Worm (Caenorhabditis elegans) whole organism, mixed stage, embryonic: ENCODE measurements around the gene moma-1.

Experiments used
- M03D4.4 ChIP-seq: sonication (generic microtip); optimal IDR thresholded peaks from 2 replicates; lab custom pipeline; 2017; ENCODE audit warnings: mild to moderate bottlenecking, missing genetic modification characterization, missing compliant biosample characterization
- bed-3 ChIP-seq: fragments of 200-800 bp; sonication (Bioruptor generic); optimal IDR thresholded peaks from 3 replicates; lab custom pipeline; 2018; ENCODE audit warnings: mild to moderate bottlenecking, missing genetic modification characterization, moderate library complexity, missing compliant biosample characterization
- blmp-1 ChIP-seq: fragments of 150-350 bp; optimal IDR thresholded peaks from 2 replicates; lab custom pipeline; 2014; ENCODE audit warnings: missing biosample characterization, missing genetic modification characterization
- ceh-39 ChIP-seq: fragments of 150-350 bp; optimal IDR thresholded peaks from 2 replicates; lab custom pipeline; 2014; ENCODE audit warnings: missing biosample characterization, missing genetic modification characterization
- ceh-43 ChIP-seq: fragments of 200-800 bp; sonication (Bioruptor generic); optimal IDR thresholded peaks from 2 replicates; lab custom pipeline; 2018; ENCODE audit warnings: mild to moderate bottlenecking, missing genetic modification characterization, moderate library complexity, missing compliant biosample characterization
- ceh-83 ChIP-seq: fragments of 200-800 bp; sonication (Bioruptor generic); optimal IDR thresholded peaks from 2 replicates; lab custom pipeline; 2018; ENCODE audit warnings: mild to moderate bottlenecking, missing genetic modification characterization, missing compliant biosample characterization
- ces-1 ChIP-seq: fragments of 150-350 bp; optimal IDR thresholded peaks from 2 replicates; lab custom pipeline; 2014; ENCODE audit warnings: missing biosample characterization, missing genetic modification reagents, missing genetic modification characterization
- cnd-1 ChIP-seq: fragments of 200-800 bp; sonication (Bioruptor generic); optimal IDR thresholded peaks from 2 replicates; lab custom pipeline; 2018; ENCODE audit warnings: mild to moderate bottlenecking, missing genetic modification characterization, missing compliant biosample characterization
- drap-1 ChIP-seq: fragments of 200-800 bp; sonication (Bioruptor generic); optimal IDR thresholded peaks from 3 replicates; lab custom pipeline; 2018; ENCODE audit warnings: mild to moderate bottlenecking, missing genetic modification characterization, missing compliant biosample characterization
- elt-1 ChIP-seq: sonication (generic microtip); optimal IDR thresholded peaks from 2 replicates; lab custom pipeline; 2017; ENCODE audit warnings: missing genetic modification characterization, mild to moderate bottlenecking, missing compliant biosample characterization, antibody characterized with exemption, moderate library complexity, borderline replicate concordance; ENCODE audit not compliant: insufficient read depth
- elt-3 ChIP-seq: fragments of 150-350 bp; optimal IDR thresholded peaks from 2 replicates; lab custom pipeline; 2014; ENCODE audit warnings: missing biosample characterization, missing genetic modification characterization
- flh-1 ChIP-seq: fragments of 200-800 bp; sonication (Bioruptor generic); optimal IDR thresholded peaks from 2 replicates; lab custom pipeline; 2018; ENCODE audit warnings: mild to moderate bottlenecking, missing genetic modification characterization, moderate library complexity, missing compliant biosample characterization
- ham-2 ChIP-seq: fragments of 200-800 bp; sonication (Bioruptor generic); optimal IDR thresholded peaks from 2 replicates; lab custom pipeline; 2018; ENCODE audit warnings: mild to moderate bottlenecking, missing genetic modification characterization, missing compliant biosample characterization
- lin-13 ChIP-seq: fragments of 150-350 bp; optimal IDR thresholded peaks from 2 replicates; lab custom pipeline; 2014; ENCODE audit warnings: missing biosample characterization, missing genetic modification characterization
- lin-32 ChIP-seq: fragments of 200-800 bp; sonication (Bioruptor generic); optimal IDR thresholded peaks from 2 replicates; lab custom pipeline; 2018; ENCODE audit warnings: mild to moderate bottlenecking, missing genetic modification characterization, missing compliant biosample characterization
- lsy-2 ChIP-seq: fragments of 150-350 bp; optimal IDR thresholded peaks from 2 replicates; lab custom pipeline; 2014; ENCODE audit warnings: missing biosample characterization, missing genetic modification characterization
- mab-5 ChIP-seq: fragments of 150-350 bp; optimal IDR thresholded peaks from 2 replicates; lab custom pipeline; 2014; ENCODE audit warnings: missing biosample characterization, missing genetic modification characterization
- mls-2 ChIP-seq: sonication (generic microtip); optimal IDR thresholded peaks from 2 replicates; lab custom pipeline; 2016; ENCODE audit warnings: mild to moderate bottlenecking, missing genetic modification characterization, moderate library complexity, missing compliant biosample characterization
- nhr-12 ChIP-seq: fragments of 150-350 bp; optimal IDR thresholded peaks from 2 replicates; lab custom pipeline; 2014; ENCODE audit warnings: missing biosample characterization, missing genetic modification characterization
- nhr-2 ChIP-seq: fragments of 150-350 bp; optimal IDR thresholded peaks from 2 replicates; lab custom pipeline; 2014; ENCODE audit warnings: missing biosample characterization, missing genetic modification characterization
- nhr-237 ChIP-seq: fragments of 150-350 bp; optimal IDR thresholded peaks from 2 replicates; lab custom pipeline; 2014; ENCODE audit warnings: missing biosample characterization, missing genetic modification characterization
- nhr-76 ChIP-seq: sonication (generic microtip); optimal IDR thresholded peaks from 2 replicates; lab custom pipeline; 2017; ENCODE audit warnings: missing biosample characterization, missing genetic modification characterization
- pha-4 ChIP-seq: fragments of 150-350 bp; optimal IDR thresholded peaks from 2 replicates; lab custom pipeline; 2018; ENCODE audit warnings: missing biosample characterization, missing genetic modification reagents, missing genetic modification characterization
- sem-2 ChIP-seq: fragments of 200-800 bp; sonication (Bioruptor generic); optimal IDR thresholded peaks from 2 replicates; lab custom pipeline; 2018; ENCODE audit warnings: mild to moderate bottlenecking, missing genetic modification characterization, missing compliant biosample characterization
- snpc-4 ChIP-seq: fragments of 150-350 bp; optimal IDR thresholded peaks from 2 replicates; lab custom pipeline; 2014; ENCODE audit warnings: missing biosample characterization, missing genetic modification characterization
- sptf-1 ChIP-seq: sonication (generic microtip); optimal IDR thresholded peaks from 2 replicates; lab custom pipeline; 2017; ENCODE audit warnings: mild to moderate bottlenecking, missing genetic modification characterization, moderate library complexity, missing compliant biosample characterization
- unc-39 ChIP-seq: fragments of 150-350 bp; optimal IDR thresholded peaks from 2 replicates; lab custom pipeline; 2014; ENCODE audit warnings: missing biosample characterization, missing genetic modification characterization
- unc-62 ChIP-seq: fragments of 150-350 bp; optimal IDR thresholded peaks from 2 replicates; lab custom pipeline; 2014; ENCODE audit warnings: missing biosample characterization, missing genetic modification reagents, missing genetic modification characterization
- zip-8 ChIP-seq: fragments of 150-350 bp; optimal IDR thresholded peaks from 2 replicates; lab custom pipeline; 2014; ENCODE audit warnings: missing biosample characterization, missing genetic modification characterization
- ztf-11 ChIP-seq: fragments of 150-350 bp; optimal IDR thresholded peaks from 2 replicates; lab custom pipeline; 2014; ENCODE audit warnings: missing biosample characterization, missing genetic modification characterization

moma-1 gene

DNA sequence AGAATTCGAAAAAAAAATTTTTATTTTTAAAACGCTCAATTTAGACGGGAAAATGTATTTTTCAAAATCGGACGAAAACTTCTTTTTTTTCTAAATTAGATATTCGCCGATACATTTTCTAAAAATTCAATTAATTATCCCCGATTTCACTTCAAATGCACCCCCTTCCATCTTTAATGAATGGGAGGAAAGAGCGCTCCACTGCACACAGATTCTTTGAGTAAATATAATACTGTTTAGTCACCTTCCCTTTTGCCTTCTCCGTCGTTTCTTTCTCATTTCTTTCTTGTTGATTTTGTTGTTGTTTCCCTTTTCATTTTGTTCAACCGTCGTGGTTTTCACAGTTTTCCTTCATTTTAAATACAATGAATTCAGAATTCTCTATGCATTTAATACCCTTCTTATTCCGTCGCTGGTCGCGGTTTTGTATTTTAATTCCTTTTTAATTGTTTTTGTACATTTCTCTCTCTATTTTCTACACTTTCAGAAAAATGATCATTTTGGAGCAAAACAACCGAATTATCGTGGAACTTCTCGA, 9.7 kb upstream of the moma-1 start, which contains the start of gene arx-4:
TSS of gene arx-4 (plus strand) at position 488 of the 538 bp plus-strand sequence.
- peak; percentile 93 for TF ChIP-seq ces-1 (GFP tag; lab: Kevin White, UChicago)
- TF ChIP-seq lin-32 (GFP tag; lab: Kevin White, UChicago) = no peak
- TF ChIP-seq ceh-39 (tag; lab: Kevin White, UChicago) = no peak
- no peak for TF ChIP-seq mab-5
- TF ChIP-seq, all 35 proteins: peak for 1

DNA sequence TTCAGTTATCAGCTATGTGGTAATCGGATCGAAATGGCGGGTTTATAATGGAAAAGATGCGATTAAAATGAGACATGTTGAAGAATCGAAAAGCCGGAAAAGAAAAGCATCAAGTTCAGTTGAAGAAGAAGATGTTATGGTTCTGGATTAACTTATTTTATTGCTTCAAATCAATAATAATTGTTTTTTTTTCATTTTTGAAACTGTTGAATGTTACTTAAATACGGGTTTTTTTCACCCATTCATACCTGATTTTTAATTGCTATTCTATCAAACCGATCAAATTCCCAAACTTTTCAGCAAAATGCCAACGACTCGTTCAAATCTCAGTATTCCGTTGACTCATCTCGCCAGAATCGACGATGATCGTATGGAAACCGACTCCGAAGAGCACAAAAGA, 7.7 kb upstream of the moma-1 start, which contains the start of gene exos-4.2:
TSS of gene exos-4.2 (plus strand) at position 301 of the 400 bp plus-strand sequence.
- TF ChIP-seq lin-13 (no peak), ceh-39 (tag; lab: Kevin White, UChicago) (no peak), snpc-4 (tag; lab: Kevin White, UChicago) (no peak), elt-3 (tag; lab: Kevin White, UChicago) (no peak), sptf-1 (tag; lab: Kevin White, UChicago) (no peak), nhr-2 (no peak), unc-62 (GFP tag; lab: Kevin White, UChicago) (no peak), pha-4 (tag; lab: Kevin White, UChicago) (no peak)

DNA sequence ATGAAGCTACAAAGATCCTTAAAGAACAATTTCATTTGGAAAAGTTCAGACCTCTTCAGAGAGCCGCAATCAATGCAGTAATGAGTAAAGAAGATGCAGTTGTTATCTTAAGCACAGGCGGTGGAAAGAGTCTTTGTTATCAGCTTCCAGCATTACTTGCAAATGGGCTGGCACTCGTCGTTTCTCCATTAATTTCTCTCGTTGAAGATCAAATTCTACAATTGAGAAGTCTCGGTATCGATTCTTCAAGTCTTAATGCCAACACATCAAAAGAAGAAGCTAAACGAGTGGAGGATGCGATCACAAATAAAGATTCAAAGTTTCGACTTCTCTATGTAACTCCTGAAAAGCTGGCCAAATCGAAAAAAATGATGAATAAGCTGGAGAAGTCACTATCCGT, 4.7 kb upstream of the moma-1 start:
- no peak for TF ChIP-seq ceh-39 (tag; lab: Kevin White, UChicago)
- TF ChIP-seq sptf-1 (tag; lab: Kevin White, UChicago) = no peak
- TF ChIP-seq nhr-237 (tag; lab: Kevin White, UChicago) = no peak
- no peak for TF ChIP-seq lsy-2
- TF ChIP-seq drap-1 (GFP tag; lab: Kevin White, UChicago) = no peak
- TF ChIP-seq M03D4.4 = no peak
- no peak for TF ChIP-seq nhr-2
- TF ChIP-seq, all 35 proteins: peak for 0

DNA sequence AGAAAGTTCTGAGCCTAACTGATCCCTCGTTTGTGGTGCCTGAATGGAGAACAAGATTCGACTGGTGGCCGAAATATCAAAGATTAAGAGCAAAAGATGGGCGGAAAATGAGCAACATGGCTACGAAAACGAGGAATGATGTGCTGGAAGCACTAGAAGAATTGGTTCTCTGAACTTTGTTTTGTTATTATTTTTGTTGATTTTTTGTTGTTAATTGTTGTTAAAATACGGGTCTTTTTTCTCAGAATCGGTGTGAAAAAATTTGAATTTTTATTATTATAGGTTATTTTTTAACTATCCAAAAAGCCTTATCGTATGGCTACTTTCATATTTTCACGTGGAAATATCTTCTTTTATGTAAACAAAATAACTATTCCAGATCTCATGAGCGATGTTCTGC, 4.1 kb upstream of the moma-1 start, which contains the start of gene K02F3.12:
TSS of gene K02F3.12 (plus strand) at position 301 of the 400 bp plus-strand sequence.
- TF ChIP-seq elt-1 (tag; lab: Kevin White, UChicago) (no peak), snpc-4 (tag; lab: Kevin White, UChicago) (no peak), sem-2 (GFP tag; lab: Kevin White, UChicago) (no peak), mls-2 (tag; lab: Kevin White, UChicago) (no peak), drap-1 (GFP tag; lab: Kevin White, UChicago) (no peak), ceh-43 (GFP tag; lab: Kevin White, UChicago) (no peak), unc-39 (no peak)
- TF ChIP-seq, all 35 proteins: peak for 0

DNA sequence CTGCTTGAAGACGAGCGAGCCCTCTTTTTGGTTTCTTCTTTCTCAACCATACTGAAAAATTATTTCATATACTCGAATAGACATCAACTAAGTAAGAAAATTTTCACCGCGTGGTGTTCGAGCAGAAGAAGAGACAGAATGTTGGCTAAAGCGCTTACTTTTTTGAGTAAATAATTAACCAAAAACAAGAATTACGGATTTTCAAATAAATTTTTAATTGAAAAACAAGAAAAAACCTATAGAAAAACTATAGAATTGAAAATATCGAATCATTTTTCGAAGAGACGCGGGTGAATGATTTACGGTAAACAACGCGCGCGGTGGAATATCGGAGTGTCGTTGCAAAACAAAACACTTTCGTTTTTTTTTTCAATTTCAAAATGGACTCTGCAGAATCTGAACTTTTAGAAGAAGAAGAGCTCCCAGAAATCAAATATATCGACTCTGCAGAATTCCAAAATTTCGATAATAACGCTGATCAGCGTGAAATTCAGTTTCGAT, 1.7 kb upstream of the moma-1 start, which contains the start of the genes rnp-5 and tag-51:
TSS of gene rnp-5 (minus strand) at position 51 of the 501 bp plus-strand sequence.
TSS of gene tag-51 (plus strand) at position 363 of the 501 bp plus-strand sequence.
- no peak for TF ChIP-seq nhr-2
- TF ChIP-seq ceh-39 (tag; lab: Kevin White, UChicago) = peak; percentile 10

DNA sequence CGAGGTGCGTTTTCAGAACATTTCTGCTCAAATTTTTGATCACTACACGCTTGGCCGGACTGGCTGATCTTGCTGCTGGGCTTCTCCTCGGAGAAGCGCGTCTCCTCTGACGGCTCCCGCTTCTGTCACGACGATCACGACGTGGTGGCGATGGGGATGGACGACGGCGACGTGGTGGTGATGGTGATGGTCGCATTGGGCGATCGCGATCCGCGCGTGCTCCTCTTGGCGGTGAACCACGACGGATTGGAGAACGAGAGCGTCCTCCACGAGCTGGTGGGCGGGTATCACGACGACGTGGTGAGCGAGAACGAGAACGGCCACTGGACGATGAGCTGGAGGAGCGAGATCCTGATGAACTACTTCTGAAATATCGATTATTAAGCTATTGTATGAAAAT, 1.2 kb upstream of the moma-1 start:
- no peak for TF ChIP-seq ceh-83 (GFP tag; lab: Kevin White, UChicago)
- no peak for TF ChIP-seq nhr-2
- TF ChIP-seq elt-3 (tag; lab: Kevin White, UChicago) = no peak
- no peak for TF ChIP-seq mls-2 (tag; lab: Kevin White, UChicago)
- TF ChIP-seq elt-1 (tag; lab: Kevin White, UChicago) = no peak
- no peak for TF ChIP-seq sem-2 (GFP tag; lab: Kevin White, UChicago)
- no peak for TF ChIP-seq blmp-1 (tag; lab: Kevin White, UChicago)
- no peak for TF ChIP-seq nhr-12
- no peak for TF ChIP-seq lin-13
- no peak for TF ChIP-seq zip-8
- TF ChIP-seq bed-3 (GFP tag; lab: Kevin White, UChicago) = no peak
- TF ChIP-seq ham-2 (GFP tag; lab: Kevin White, UChicago) = no peak
- no peak for TF ChIP-seq M03D4.4
- TF ChIP-seq nhr-76 = no peak
- TF ChIP-seq lsy-2 = no peak
- TF ChIP-seq flh-1 = no peak
- TF ChIP-seq ces-1 (GFP tag; lab: Kevin White, UChicago) = no peak
- no peak for TF ChIP-seq cnd-1 (tag; lab: Kevin White, UChicago)
- TF ChIP-seq nhr-237 (tag; lab: Kevin White, UChicago) = no peak
- no peak for TF ChIP-seq ztf-11
